Worm (Caenorhabditis elegans): Measurements from ENCODE around the gene sbt-1.

sbt-1 gene

DNA sequence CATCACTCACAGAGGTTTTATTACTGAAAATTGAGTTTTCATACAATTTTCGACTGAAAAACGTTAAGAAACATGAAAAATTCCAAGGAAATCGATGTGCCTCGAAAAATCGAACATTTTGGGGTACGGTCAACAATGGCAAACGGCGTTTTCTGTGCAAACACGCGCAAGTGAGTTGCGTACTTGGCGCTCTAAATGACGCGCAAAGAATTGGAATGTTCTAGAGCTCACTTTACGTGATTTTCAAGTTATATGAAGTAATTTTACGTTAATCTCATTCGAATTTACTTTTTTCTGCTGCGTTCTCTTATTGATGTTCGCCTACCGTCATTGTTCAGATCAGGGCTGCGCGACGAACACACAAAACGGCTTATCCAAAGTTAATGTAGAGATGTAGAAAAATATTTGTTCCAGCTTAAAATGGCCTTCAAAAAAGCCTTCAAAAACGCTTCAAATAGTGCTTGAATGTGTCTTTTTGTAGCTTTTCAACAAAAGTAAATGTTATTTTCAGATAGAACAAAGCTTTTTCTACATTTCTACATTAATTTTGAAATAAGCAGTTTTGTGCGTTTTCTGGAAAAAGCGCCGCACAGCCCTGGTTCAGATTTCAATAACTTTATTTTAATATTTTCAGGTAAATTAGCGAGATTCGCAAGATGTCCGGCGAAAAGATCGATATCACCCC is 17.0 kb upstream of the sbt-1 start, which contains the start of the genes F31D4.2 and fkb-6 (continued):
- TF ChIP-seq egl-43 (GFP tag; IDR thresholded peaks at IDR 0.05) (peak; percentile 39; the same call in 1 of the 2 replicates), lin-13 (GFP tag; optimal IDR thresholded peaks at IDR 0.05) (no peak), egl-27 (tag; optimal IDR thresholded peaks at IDR 0.05) (no peak), lim-7 (GFP tag; IDR thresholded peaks at IDR 0.05) (no peak), hmg-1.1 (GFP tag; IDR thresholded peaks at IDR 0.05) (peak; percentile 61; the same call in 1 of the 2 replicates), F10B5.3 (tag; optimal IDR thresholded peaks at IDR 0.05) (no peak), nhr-42 (GFP tag; IDR thresholded peaks at IDR 0.05) (no peak), lir-3 (tag; optimal IDR thresholded peaks at IDR 0.05) (no peak), lin-1 (GFP tag; IDR thresholded peaks at IDR 0.05) (0 out of 2 replicates have a peak, but pooled peaks have one; percentile 30), jun-1 (tag; optimal IDR thresholded peaks at IDR 0.05) (peak; percentile 15), unc-62 (GFP tag; optimal IDR thresholded peaks at IDR 0.05 in 1 of 2) (peak in 1 of 2 experiments; percentile 99), unc-62 (tag; optimal IDR thresholded peaks at IDR 0.05) (no peak), zip-2 (tag; optimal IDR thresholded peaks at IDR 0.05) (no peak), unc-39 (tag; optimal IDR thresholded peaks at IDR 0.05) (no peak), mep-1 (tag; optimal IDR thresholded peaks at IDR 0.05) (peak; percentile 68), Y75B8A.6 (GFP tag; IDR thresholded peaks at IDR 0.05) (no peak), nhr-6 (tag; optimal IDR thresholded peaks at IDR 0.05) (peak; percentile 27), spr-1 (tag; optimal IDR thresholded peaks at IDR 0.05) (peak; percentile 1), zfp-2 (tag; optimal IDR thresholded peaks at IDR 0.05) (no peak), attf-4 (tag; optimal IDR thresholded peaks at IDR 0.05) (no peak), saeg-2 (GFP tag; IDR thresholded peaks at IDR 0.05) (no peak), mdt-29 (GFP tag; IDR thresholded peaks at IDR 0.05) (peak; percentile 74), ceh-62 (tag; optimal IDR thresholded peaks at IDR 0.05) (no peak), arid-1 (GFP tag; conservative IDR thresholded peaks at IDR 0.05) (peak; percentile 68; the same call in 1 of the 2 replicates), nhr-77 (tag; optimal IDR thresholded peaks at IDR 0.05) (no peak)

DNA sequence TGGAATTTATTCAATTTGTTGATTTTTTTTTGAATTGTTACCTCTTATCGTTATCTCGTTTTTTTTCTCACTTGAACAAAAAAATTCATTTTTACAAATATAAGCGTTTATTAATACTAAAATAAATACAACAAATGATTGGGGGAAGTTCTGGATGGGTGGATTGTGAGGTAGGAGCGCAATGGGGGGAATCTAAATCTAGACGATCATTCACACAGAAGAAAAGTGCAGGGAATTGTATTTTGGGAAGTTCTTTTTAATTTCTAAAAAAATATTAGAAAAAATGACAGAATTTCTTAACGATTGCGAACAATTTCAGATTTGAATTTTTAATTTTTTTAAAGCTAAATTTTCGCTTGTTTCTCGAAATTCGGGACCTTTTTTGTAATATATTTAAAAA is 12.8 kb upstream of the sbt-1 start:
- TF ChIP-seq zag-1 (tag; optimal IDR thresholded peaks at IDR 0.05) (no peak), Y5F2A.4 (GFP tag; optimal IDR thresholded peaks at IDR 0.05) (no peak), nhr-10 (tag; optimal IDR thresholded peaks at IDR 0.05) (no peak), lir-3 (tag; optimal IDR thresholded peaks at IDR 0.05) (no peak), hlh-11 (tag; optimal IDR thresholded peaks at IDR 0.05) (no peak), set-16 (GFP tag; IDR thresholded peaks at IDR 0.05) (no peak), nhr-48 (tag; optimal IDR thresholded peaks at IDR 0.05) (no peak), snpc-4 (tag; optimal IDR thresholded peaks at IDR 0.05) (no peak), nhr-41 (GFP tag; IDR thresholded peaks at IDR 0.05) (no peak), egl-27 (tag; optimal IDR thresholded peaks at IDR 0.05) (no peak), mdt-29 (GFP tag; IDR thresholded peaks at IDR 0.05) (no peak), unc-62 (GFP tag; optimal IDR thresholded peaks at IDR 0.05 in 1 of 2) (no peak), unc-62 (tag; optimal IDR thresholded peaks at IDR 0.05) (no peak), nhr-237 (tag; optimal IDR thresholded peaks at IDR 0.05) (no peak), nhr-111 (GFP tag; optimal IDR thresholded peaks at IDR 0.05) (no peak), Y48G9A.11 (GFP tag; IDR thresholded peaks at IDR 0.05) (no peak), lin-38 (GFP tag; IDR thresholded peaks at IDR 0.05) (no peak), lin-1 (GFP tag; IDR thresholded peaks at IDR 0.05) (no peak), F37D6.2 (tag; optimal IDR thresholded peaks at IDR 0.05) (no peak), mep-1 (tag; optimal IDR thresholded peaks at IDR 0.05) (no peak)

DNA sequence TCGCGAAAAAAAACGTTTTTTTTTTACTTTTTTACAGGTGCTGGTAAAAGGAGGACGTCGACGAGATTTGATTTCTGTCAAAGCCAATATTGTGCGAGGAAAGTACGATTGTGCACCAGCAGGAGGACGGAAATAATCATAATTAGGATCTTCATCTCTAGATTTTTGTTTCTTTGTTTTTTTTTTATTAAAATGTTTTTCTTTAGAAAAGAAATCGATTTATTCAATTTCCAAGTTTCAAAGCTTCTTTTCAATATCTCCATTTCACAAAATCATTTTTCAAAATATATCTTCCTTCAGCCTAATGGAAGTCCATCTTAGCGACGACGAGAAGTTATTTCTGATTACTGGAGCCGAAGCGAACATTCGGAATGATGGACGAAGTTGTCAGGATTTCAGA is 9.9 kb upstream of the sbt-1 start, which contains the start of gene exos-7:
TSS of gene exos-7 (plus strand) at position 301 of the 400 bp plus-strand sequence.
- TF ChIP-seq nhr-11 (tag; optimal IDR thresholded peaks at IDR 0.05) (no peak), nhr-25 (tag; optimal IDR thresholded peaks at IDR 0.05; ENCODE audit: borderline replicate concordance, insufficient read depth) (no peak), vab-7 (GFP tag; IDR thresholded peaks at IDR 0.05) (no peak), lin-13 (GFP tag; optimal IDR thresholded peaks at IDR 0.05) (no peak), nhr-48 (tag; optimal IDR thresholded peaks at IDR 0.05) (no peak), ceh-20 (GFP tag; IDR thresholded peaks at IDR 0.05) (no peak), snpc-4 (tag; optimal IDR thresholded peaks at IDR 0.05) (no peak), ctbp-1 (GFP tag; IDR thresholded peaks at IDR 0.05) (no peak), spr-1 (tag; optimal IDR thresholded peaks at IDR 0.05) (no peak), pqm-1 (tag; optimal IDR thresholded peaks at IDR 0.05) (no peak), unc-130 (GFP tag; optimal IDR thresholded peaks at IDR 0.05) (no peak), ceh-82 (tag; optimal IDR thresholded peaks at IDR 0.05) (no peak), cey-2 (tag; optimal IDR thresholded peaks at IDR 0.05; ENCODE audit: borderline replicate concordance, insufficient read depth) (no peak), ama-1 (optimal IDR thresholded peaks at IDR 0.05) (no peak), arid-1 (GFP tag; conservative IDR thresholded peaks at IDR 0.05) (no peak), egl-43 (GFP tag; IDR thresholded peaks at IDR 0.05) (no peak), nhr-77 (tag; optimal IDR thresholded peaks at IDR 0.05) (no peak), zfp-2 (tag; optimal IDR thresholded peaks at IDR 0.05) (no peak), php-3 (GFP tag; IDR thresholded peaks at IDR 0.05) (no peak)
